Worm (Caenorhabditis elegans) whole organism, L3 larva: ENCODE measurements around the gene T21B4.15.

ENCODE experiments used
- egl-5 ChIP-seq: fragments of 150-350 bp; optimal IDR thresholded peaks from 2 replicates; lab custom pipeline; 2017; ENCODE audit warnings: missing biosample characterization, missing genetic modification reagents, missing genetic modification characterization, inconsistent platforms
- fkh-10 ChIP-seq: sonication (generic microtip); optimal IDR thresholded peaks from 2 replicates; lab custom pipeline; 2017; ENCODE audit warnings: missing biosample characterization, missing genetic modification reagents, missing genetic modification characterization
- nhr-12 ChIP-seq: fragments of 150-350 bp; optimal IDR thresholded peaks from 2 replicates; lab custom pipeline; 2014; ENCODE audit warnings: missing biosample characterization, missing genetic modification characterization
- nhr-77 ChIP-seq: fragments of 150-350 bp; optimal IDR thresholded peaks from 2 replicates; lab custom pipeline; 2014; ENCODE audit warnings: missing biosample characterization, missing genetic modification characterization
- pha-4 ChIP-seq: fragments of 150-350 bp; optimal IDR thresholded peaks from 2 replicates; lab custom pipeline; 2014; ENCODE audit warnings: missing biosample characterization, missing genetic modification reagents, missing genetic modification characterization

DNA sequence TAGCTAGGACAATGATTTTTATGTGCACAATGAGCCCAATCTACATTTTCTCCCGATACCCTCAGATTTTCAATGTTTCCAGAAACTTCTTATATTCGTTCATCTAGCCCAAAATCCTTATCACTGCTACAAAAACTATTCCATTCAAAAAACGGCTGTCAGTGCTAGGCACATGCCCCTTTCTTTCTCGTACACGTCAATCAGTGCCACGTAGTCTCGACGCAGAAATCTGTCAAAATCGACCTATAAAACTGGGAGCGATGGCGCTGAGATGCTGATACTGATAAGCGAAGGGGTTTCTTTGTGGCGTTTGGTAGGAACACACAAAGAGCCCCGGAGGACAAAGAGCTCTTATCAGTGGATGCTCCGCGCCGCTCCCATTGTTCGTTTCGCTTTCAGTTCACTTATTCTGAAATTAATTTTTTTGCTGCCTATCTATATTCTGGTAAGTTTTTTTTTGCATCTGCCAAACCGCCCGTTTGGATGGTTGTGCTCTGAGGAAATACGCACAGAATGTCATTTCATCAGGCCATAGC is 28.9 kb downstream of the T21B4.15 start, which contains the start of gene srh-70:
- TF ChIP-seq pha-4 (tag; lab: Kevin White, UChicago) (no peak), fkh-10 (no peak), egl-5 (tag; lab: Kevin White, UChicago) (no peak), nhr-77 (tag; lab: Kevin White, UChicago) (no peak), nhr-12 (tag; lab: Kevin White, UChicago) (no peak)
